Worm (Caenorhabditis elegans) whole organism, L3 larva: ENCODE results near the gene nlp-50.

Source experiments
- daf-12 ChIP-seq: fragments of 150-350 bp; optimal IDR thresholded peaks from 2 replicates; lab custom pipeline; 2014; ENCODE audit warnings: missing biosample characterization, missing genetic modification reagents, missing genetic modification characterization
- egl-27 ChIP-seq: sonication (generic microtip); optimal IDR thresholded peaks from 4 replicates; lab custom pipeline; 2017; ENCODE audit warnings: missing biosample characterization, missing genetic modification reagents, missing genetic modification characterization
- elt-2 ChIP-seq: sonication (generic microtip); optimal IDR thresholded peaks from 2 replicates; lab custom pipeline; 2016; ENCODE audit warnings: missing genetic modification reagents, mild to moderate bottlenecking, missing genetic modification characterization, missing compliant biosample characterization
- fos-1 ChIP-seq: fragments of 150-350 bp; optimal IDR thresholded peaks from 2 replicates; lab custom pipeline; 2014; ENCODE audit warnings: missing biosample characterization, missing genetic modification characterization
- hmg-11 ChIP-seq: sonication (generic microtip); optimal IDR thresholded peaks from 2 replicates; lab custom pipeline; 2016; ENCODE audit warnings: missing genetic modification characterization, missing compliant biosample characterization
- lin-15B ChIP-seq: fragments of 150-350 bp; optimal IDR thresholded peaks from 2 replicates; lab custom pipeline; 2014; ENCODE audit warnings: missing biosample characterization, missing genetic modification characterization
- nhr-12 ChIP-seq: fragments of 150-350 bp; optimal IDR thresholded peaks from 2 replicates; lab custom pipeline; 2014; ENCODE audit warnings: missing biosample characterization, missing genetic modification characterization
- nhr-23 ChIP-seq: fragments of 150-350 bp; optimal IDR thresholded peaks from 2 replicates; lab custom pipeline; 2014; ENCODE audit warnings: missing biosample characterization, missing genetic modification reagents, missing genetic modification characterization
- nhr-237 ChIP-seq: fragments of 150-350 bp; optimal IDR thresholded peaks from 2 replicates; lab custom pipeline; 2014; ENCODE audit warnings: missing biosample characterization, missing genetic modification characterization
- pha-4 ChIP-seq: fragments of 150-350 bp; optimal IDR thresholded peaks from 2 replicates; lab custom pipeline; 2014; ENCODE audit warnings: missing biosample characterization, missing genetic modification reagents, missing genetic modification characterization
- unc-39 ChIP-seq: sonication (generic microtip); optimal IDR thresholded peaks from 4 replicates; lab custom pipeline; 2017; ENCODE audit warnings: missing biosample characterization, missing genetic modification characterization
- unc-62 ChIP-seq: fragments of 150-350 bp; sonication (generic microtip); optimal IDR thresholded peaks from 4 replicates; lab custom pipeline; 2014; ENCODE audit warnings: missing biosample characterization, missing genetic modification reagents, missing genetic modification characterization
- ztf-11 ChIP-seq: fragments of 150-350 bp; optimal IDR thresholded peaks from 2 replicates; lab custom pipeline; 2014; ENCODE audit warnings: missing biosample characterization, missing genetic modification characterization

- TF ChIP-seq nhr-12 (tag; lab: Kevin White, UChicago), result no peak
- TF ChIP-seq nhr-237 (tag; lab: Kevin White, UChicago), result no peak
- no peak for TF ChIP-seq unc-62
- no peak for TF ChIP-seq nhr-23 (tag; lab: Kevin White, UChicago)
- TF ChIP-seq pha-4 (tag; lab: Kevin White, UChicago), result no peak
- no peak for TF ChIP-seq ztf-11 (tag; lab: Kevin White, UChicago)
- TF ChIP-seq fos-1 (tag; lab: Kevin White, UChicago), result no peak
- no peak for TF ChIP-seq egl-27 (tag; lab: Kevin White, UChicago)
- no peak for TF ChIP-seq daf-12
- no peak for TF ChIP-seq lin-15B (tag; lab: Kevin White, UChicago)
- TF ChIP-seq unc-39 (tag; lab: Kevin White, UChicago), result no peak
- TF ChIP-seq hmg-11 (tag; lab: Kevin White, UChicago), result no peak
- TF ChIP-seq elt-2 (tag; lab: Kevin White, UChicago), result no peak
Observed at ce11 chrII:6770030-6770429, 5.2 kb downstream of the nlp-50 start.
